Worm (Caenorhabditis elegans) whole organism, L2 larva: ENCODE data around the gene xnd-1.

Source experiments
- C34F6.9 ChIP-seq: fragments of 150-350 bp; optimal IDR thresholded peaks from 2 replicates; lab custom pipeline; 2014; ENCODE audit warnings: missing biosample characterization, missing genetic modification characterization
- F13H6.1 ChIP-seq: sonication (generic microtip); optimal IDR thresholded peaks from 2 replicates; lab custom pipeline; 2016; ENCODE audit warnings: missing genetic modification characterization, missing compliant biosample characterization
- R02D3.7 ChIP-seq: fragments of 150-350 bp; optimal IDR thresholded peaks from 2 replicates; lab custom pipeline; 2014; ENCODE audit warnings: missing biosample characterization, missing genetic modification characterization
- ZK546.5 ChIP-seq: sonication (generic microtip); optimal IDR thresholded peaks from 2 replicates; lab custom pipeline; 2017; ENCODE audit warnings: missing biosample characterization, missing genetic modification characterization
- aly-2 ChIP-seq: fragments of 150-350 bp; optimal IDR thresholded peaks from 2 replicates; lab custom pipeline; 2014; ENCODE audit warnings: missing biosample characterization, missing genetic modification characterization
- blmp-1 ChIP-seq: sonication (generic microtip); optimal IDR thresholded peaks from 2 replicates; lab custom pipeline; 2017; ENCODE audit warnings: missing genetic modification characterization, mild to moderate bottlenecking, missing compliant biosample characterization, antibody characterized with exemption, moderate library complexity; ENCODE audit not compliant: insufficient read depth
- ceh-16 ChIP-seq: fragments of 150-350 bp; optimal IDR thresholded peaks from 2 replicates; lab custom pipeline; 2014; ENCODE audit warnings: missing biosample characterization, missing genetic modification characterization
- ceh-82 ChIP-seq: fragments of 150-350 bp; optimal IDR thresholded peaks from 2 replicates; lab custom pipeline; 2014; ENCODE audit warnings: missing biosample characterization, missing genetic modification characterization
- crh-2 ChIP-seq: sonication (generic microtip); optimal IDR thresholded peaks from 2 replicates; lab custom pipeline; 2017; ENCODE audit warnings: missing biosample characterization, missing genetic modification characterization
- dmd-4 ChIP-seq: sonication (generic microtip); optimal IDR thresholded peaks from 2 replicates; lab custom pipeline; 2017; ENCODE audit warnings: missing biosample characterization, missing genetic modification characterization
- egl-27 ChIP-seq: sonication (generic microtip); optimal IDR thresholded peaks from 3 replicates; lab custom pipeline; 2017; ENCODE audit warnings: missing biosample characterization, missing genetic modification reagents, missing genetic modification characterization
- fos-1 ChIP-seq: fragments of 150-350 bp; optimal IDR thresholded peaks from 2 replicates; lab custom pipeline; 2014; ENCODE audit warnings: missing biosample characterization, missing genetic modification characterization
- gmeb-1 ChIP-seq: fragments of 150-350 bp; optimal IDR thresholded peaks from 2 replicates; lab custom pipeline; 2014; ENCODE audit warnings: missing biosample characterization, missing genetic modification characterization
- lin-11 ChIP-seq: fragments of 150-350 bp; sonication (generic microtip); optimal IDR thresholded peaks from 2 replicates; lab custom pipeline; 2014; ENCODE audit warnings: missing biosample characterization, missing genetic modification characterization, inconsistent platforms, mixed read lengths
- lin-13 ChIP-seq: fragments of 150-350 bp; optimal IDR thresholded peaks from 2 replicates; lab custom pipeline; 2014; ENCODE audit warnings: missing biosample characterization, missing genetic modification reagents, missing genetic modification characterization
- lsy-2 ChIP-seq, 2 experiments: fragments of 150-350 bp in 1 of 2; sonication (generic microtip) in 1 of 2; optimal IDR thresholded peaks; 2 replicates each; lab custom pipeline; 2014 to 2017; ENCODE audit warnings: missing biosample characterization in 2 of 2, missing genetic modification characterization in 2 of 2
- mab-5 ChIP-seq: fragments of 150-350 bp; optimal IDR thresholded peaks from 2 replicates; lab custom pipeline; 2014; ENCODE audit warnings: missing biosample characterization, missing genetic modification characterization
- mdl-1 ChIP-seq, 2 experiments: fragments of 150-350 bp in 1 of 2; sonication (generic microtip) in 1 of 2; optimal IDR thresholded peaks; 2 replicates each; lab custom pipeline; 2017; ENCODE audit warnings: missing biosample characterization in 2 of 2, missing genetic modification characterization in 2 of 2
- nhr-10 ChIP-seq: sonication (generic microtip); optimal IDR thresholded peaks from 2 replicates; lab custom pipeline; 2017; ENCODE audit warnings: missing biosample characterization, missing genetic modification characterization
- nhr-12 ChIP-seq: fragments of 150-350 bp; optimal IDR thresholded peaks from 2 replicates; lab custom pipeline; 2014; ENCODE audit warnings: missing biosample characterization, missing genetic modification characterization
- nhr-129 ChIP-seq: fragments of 150-350 bp; optimal IDR thresholded peaks from 2 replicates; lab custom pipeline; 2014; ENCODE audit warnings: missing biosample characterization, missing genetic modification characterization
- nhr-21 ChIP-seq: fragments of 150-350 bp; optimal IDR thresholded peaks from 2 replicates; lab custom pipeline; 2014; ENCODE audit warnings: missing biosample characterization, missing genetic modification characterization
- nhr-237 ChIP-seq: fragments of 150-350 bp; optimal IDR thresholded peaks from 2 replicates; lab custom pipeline; 2014; ENCODE audit warnings: missing biosample characterization, missing genetic modification characterization
- nhr-25 ChIP-seq: fragments of 150-350 bp; sonication (generic microtip); optimal IDR thresholded peaks from 3 replicates; lab custom pipeline; 2014; ENCODE audit warnings: missing biosample characterization, missing genetic modification characterization
- nhr-77 ChIP-seq: fragments of 150-350 bp; optimal IDR thresholded peaks from 2 replicates; lab custom pipeline; 2014; ENCODE audit warnings: missing biosample characterization, missing genetic modification characterization
- sma-3 ChIP-seq: sonication (generic microtip); optimal IDR thresholded peaks from 2 replicates; lab custom pipeline; 2016; ENCODE audit warnings: missing genetic modification reagents, missing genetic modification characterization, missing compliant biosample characterization
- sma-9 ChIP-seq, 2 experiments: fragments of 150-350 bp in 1 of 2; sonication (generic microtip) in 1 of 2; optimal IDR thresholded peaks; 2 replicates each; lab custom pipeline; 2014 to 2016; ENCODE audit warnings: missing genetic modification characterization in 2 of 2, mild to moderate bottlenecking in 1 of 2, missing biosample characterization in 1 of 2, missing compliant biosample characterization in 1 of 2, missing genetic modification reagents in 1 of 2, moderate library complexity in 1 of 2
- snpc-4 ChIP-seq: fragments of 150-350 bp; optimal IDR thresholded peaks from 2 replicates; lab custom pipeline; 2014; ENCODE audit warnings: missing biosample characterization, missing genetic modification characterization
- unc-55 ChIP-seq: fragments of 150-350 bp; sonication (generic microtip); optimal IDR thresholded peaks from 3 replicates; lab custom pipeline; 2014; ENCODE audit warnings: missing biosample characterization, missing genetic modification reagents, missing genetic modification characterization
- zag-1 ChIP-seq: fragments of 150-350 bp; optimal IDR thresholded peaks from 2 replicates; lab custom pipeline; 2014; ENCODE audit warnings: missing biosample characterization, missing genetic modification characterization
- ztf-1 ChIP-seq: fragments of 200-800 bp; sonication (Bioruptor generic); conservative IDR thresholded peaks from 2 replicates; pipeline ENCODE4 v1.3.6; 2022; ENCODE audit warnings: missing genetic modification characterization, missing compliant biosample characterization
- ztf-11 ChIP-seq: sonication (generic microtip); optimal IDR thresholded peaks from 2 replicates; lab custom pipeline; 2017; ENCODE audit warnings: missing biosample characterization, missing genetic modification characterization
- ztf-4 ChIP-seq: fragments of 150-350 bp; optimal IDR thresholded peaks from 2 replicates; lab custom pipeline; 2014; ENCODE audit warnings: missing biosample characterization, missing genetic modification characterization

The xnd-1 gene

ce11 chrIII:5603439-5603986 lies 747 bp upstream of the xnd-1 start, which contains the start of gene madf-11:
Gene madf-11, minus strand, starts transcription at chrIII:5603489.
- TF ChIP-seq nhr-12 (no peak), blmp-1 (peak; percentile 4), lsy-2 (tag; optimal IDR thresholded peaks at IDR 0.05; lab: Kevin White, UChicago) (peak; percentile 36 to 81), gmeb-1 (tag; lab: Kevin White, UChicago) (peak; percentile 65), lin-11 (peak; percentile 42), nhr-129 (tag; lab: Kevin White, UChicago) (peak; percentile 78), unc-55 (GFP tag; lab: Kevin White, UChicago) (peak; percentile 86), nhr-21 (tag; lab: Kevin White, UChicago) (peak; percentile 55), ceh-16 (tag; lab: Kevin White, UChicago) (no peak), snpc-4 (peak; percentile 49), nhr-25 (tag; lab: Kevin White, UChicago) (no peak), crh-2 (tag; lab: Kevin White, UChicago) (peak; percentile 62), nhr-77 (tag; lab: Kevin White, UChicago) (no peak), F13H6.1 (tag; lab: Kevin White, UChicago) (peak; percentile 50), aly-2 (tag; lab: Kevin White, UChicago) (no peak), zag-1 (tag; lab: Kevin White, UChicago) (peak; percentile 24), mdl-1 (tag; optimal IDR thresholded peaks at IDR 0.05; lab: Kevin White, UChicago) (peak; percentile 27 to 66), fos-1 (tag; lab: Kevin White, UChicago) (peak; percentile 59), sma-9 (GFP tag; optimal IDR thresholded peaks at IDR 0.05; lab: Kevin White, UChicago) (peak; percentile 41), sma-9 (tag; optimal IDR thresholded peaks at IDR 0.05; lab: Kevin White, UChicago) (no peak), lin-13 (GFP tag; lab: Kevin White, UChicago) (peak; percentile 70), mab-5 (tag; lab: Kevin White, UChicago) (peak; percentile 53), C34F6.9 (tag; lab: Kevin White, UChicago) (peak; percentile 77), ztf-4 (tag; lab: Kevin White, UChicago) (no peak), sma-3 (GFP tag; lab: Kevin White, UChicago) (peak; percentile 58)

DNA sequence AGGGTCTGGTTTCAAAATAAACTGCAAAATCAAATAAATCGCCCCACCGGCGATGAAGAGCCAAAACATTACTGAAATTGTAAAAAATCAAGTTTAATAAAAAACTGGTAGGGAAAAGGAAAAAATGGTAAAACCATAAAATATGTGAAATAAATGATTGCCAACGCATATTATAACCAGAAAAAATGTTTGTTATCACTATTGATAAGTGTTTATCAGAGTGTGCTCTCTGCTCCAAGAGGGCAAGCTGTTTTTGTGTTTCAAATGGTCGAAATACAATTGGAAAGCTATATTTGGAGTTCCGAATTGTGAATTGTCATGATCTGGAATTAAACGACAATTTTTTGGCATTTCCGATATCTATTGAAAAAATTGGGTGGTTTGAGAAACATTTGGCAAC lies 6.0 kb downstream of the xnd-1 start, which contains the start of gene C05D2.8:
C05D2.8 (minus strand) TSS at position 71 of the 400 bp plus-strand sequence.
- peak; percentile 69 for TF ChIP-seq fos-1 (tag; lab: Kevin White, UChicago)
- TF ChIP-seq sma-3 (GFP tag; lab: Kevin White, UChicago): no peak
- TF ChIP-seq crh-2 (tag; lab: Kevin White, UChicago): peak; percentile 6
- no peak for TF ChIP-seq nhr-25 (tag; lab: Kevin White, UChicago)

DNA sequence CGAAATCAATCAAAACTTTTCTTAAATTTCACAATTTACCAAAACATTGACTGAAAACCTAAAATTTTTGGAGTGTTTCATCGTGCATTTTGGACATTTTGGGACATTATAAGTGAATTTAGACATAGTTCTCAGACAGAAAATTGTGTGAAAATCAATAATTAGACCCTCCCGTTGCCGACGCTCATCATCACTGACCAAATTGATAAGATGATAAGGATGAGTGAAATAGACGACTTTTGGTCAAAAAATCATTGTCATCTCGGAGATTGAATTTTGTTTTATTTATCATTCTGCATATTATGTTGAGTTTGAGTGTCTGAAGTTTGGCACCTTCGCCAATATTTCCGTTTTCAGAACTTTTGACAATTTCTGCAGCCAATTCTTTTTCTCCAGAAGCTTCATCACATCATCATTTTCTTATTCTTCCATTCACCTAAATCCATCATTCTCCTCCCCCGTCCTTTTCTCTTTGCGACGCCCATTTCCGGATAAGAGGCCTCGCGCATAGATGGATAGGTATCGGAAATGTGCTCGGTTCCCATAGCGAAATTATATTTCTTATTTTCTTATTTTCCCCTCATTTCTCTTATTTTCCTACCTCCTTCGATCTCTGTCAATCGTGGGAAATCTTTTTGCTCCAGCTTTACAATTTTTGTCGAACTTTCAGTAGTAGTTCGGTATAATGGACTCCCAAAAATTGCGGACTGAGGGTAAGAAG lies 7.5 kb downstream of the xnd-1 start, which contains the start of gene bas-1:
bas-1 (plus strand) TSS at position 671 of the 721 bp plus-strand sequence.
- TF ChIP-seq C34F6.9 (tag; lab: Kevin White, UChicago) (no peak), ztf-11 (tag; lab: Kevin White, UChicago) (no peak), fos-1 (tag; lab: Kevin White, UChicago) (peak; percentile 53), nhr-237 (no peak)
- TF ChIP-seq, all 48 proteins: peak for 1

DNA sequence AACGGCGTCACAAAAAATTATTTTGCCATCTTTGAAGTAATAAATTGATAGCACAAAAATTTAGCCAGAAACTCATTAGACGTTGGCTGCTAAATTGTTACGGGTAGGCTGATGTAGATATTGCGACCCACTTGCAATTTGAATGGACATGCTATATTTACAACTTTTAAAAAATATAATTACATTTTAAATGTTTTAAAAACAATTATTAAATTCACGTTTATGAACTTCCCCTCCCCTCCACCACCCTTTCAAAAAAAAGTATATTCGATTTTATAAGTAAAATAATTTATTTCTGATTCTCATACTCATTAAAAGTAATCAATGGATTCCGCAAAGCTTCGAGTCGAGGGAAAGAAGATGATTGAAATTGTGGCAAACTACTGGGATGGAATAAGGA lies 10.4 kb downstream of the xnd-1 start, which contains the start of gene basl-1:
basl-1 (plus strand) TSS at position 301 of the 400 bp plus-strand sequence.
- TF ChIP-seq egl-27 (no peak), C34F6.9 (tag; lab: Kevin White, UChicago) (no peak), ZK546.5 (tag; lab: Kevin White, UChicago) (no peak), nhr-21 (tag; lab: Kevin White, UChicago) (no peak), ceh-82 (tag; lab: Kevin White, UChicago) (no peak), R02D3.7 (tag; lab: Kevin White, UChicago) (no peak), lsy-2 (tag; optimal IDR thresholded peaks at IDR 0.05; lab: Kevin White, UChicago) (no peak), ztf-1 (GFP tag; lab: Robert Waterston, UW) (no peak), dmd-4 (tag; lab: Kevin White, UChicago) (no peak), blmp-1 (no peak), sma-3 (GFP tag; lab: Kevin White, UChicago) (no peak), nhr-12 (no peak), lin-13 (GFP tag; lab: Kevin White, UChicago) (no peak), nhr-77 (tag; lab: Kevin White, UChicago) (no peak), nhr-10 (tag; lab: Kevin White, UChicago) (no peak)
